Worm (Caenorhabditis elegans) whole organism, late embryonic: ENCODE results near the gene cwp-1.

Experiments
- hlh-30 ChIP-seq: sonication (generic microtip); optimal IDR thresholded peaks from 2 replicates; lab custom pipeline; 2017; ENCODE audit warnings: antibody characterized with exemption, missing genetic modification characterization, missing compliant biosample characterization; ENCODE audit not compliant: insufficient read depth
- pha-4 ChIP-seq: fragments of 150-350 bp; optimal IDR thresholded peaks from 2 replicates; lab custom pipeline; 2018; ENCODE audit warnings: missing biosample characterization, missing genetic modification reagents, missing genetic modification characterization
- syd-9 ChIP-seq: sonication (generic microtip); optimal IDR thresholded peaks from 2 replicates; lab custom pipeline; 2016; ENCODE audit warnings: mild to moderate bottlenecking, missing genetic modification characterization, moderate library complexity, missing compliant biosample characterization
- unc-86 ChIP-seq: sonication (generic microtip); optimal IDR thresholded peaks from 2 replicates; lab custom pipeline; 2016; ENCODE audit warnings: missing genetic modification characterization, missing compliant biosample characterization
- ztf-16 ChIP-seq: sonication (generic microtip); optimal IDR thresholded peaks from 2 replicates; lab custom pipeline; 2017; ENCODE audit warnings: missing genetic modification characterization, missing compliant biosample characterization

- TF ChIP-seq hlh-30 (tag; lab: Kevin White, UChicago) (no peak), syd-9 (no peak), pha-4 (no peak), unc-86 (tag; lab: Kevin White, UChicago) (no peak), ztf-16 (tag; lab: Kevin White, UChicago) (no peak)
Observed at ce11 chrV:4820601-4821000, 20.5 kb downstream of the cwp-1 start.
